Worm (Caenorhabditis elegans): ENCODE data around the gene grsp-1.

grsp-1 gene

DNA sequence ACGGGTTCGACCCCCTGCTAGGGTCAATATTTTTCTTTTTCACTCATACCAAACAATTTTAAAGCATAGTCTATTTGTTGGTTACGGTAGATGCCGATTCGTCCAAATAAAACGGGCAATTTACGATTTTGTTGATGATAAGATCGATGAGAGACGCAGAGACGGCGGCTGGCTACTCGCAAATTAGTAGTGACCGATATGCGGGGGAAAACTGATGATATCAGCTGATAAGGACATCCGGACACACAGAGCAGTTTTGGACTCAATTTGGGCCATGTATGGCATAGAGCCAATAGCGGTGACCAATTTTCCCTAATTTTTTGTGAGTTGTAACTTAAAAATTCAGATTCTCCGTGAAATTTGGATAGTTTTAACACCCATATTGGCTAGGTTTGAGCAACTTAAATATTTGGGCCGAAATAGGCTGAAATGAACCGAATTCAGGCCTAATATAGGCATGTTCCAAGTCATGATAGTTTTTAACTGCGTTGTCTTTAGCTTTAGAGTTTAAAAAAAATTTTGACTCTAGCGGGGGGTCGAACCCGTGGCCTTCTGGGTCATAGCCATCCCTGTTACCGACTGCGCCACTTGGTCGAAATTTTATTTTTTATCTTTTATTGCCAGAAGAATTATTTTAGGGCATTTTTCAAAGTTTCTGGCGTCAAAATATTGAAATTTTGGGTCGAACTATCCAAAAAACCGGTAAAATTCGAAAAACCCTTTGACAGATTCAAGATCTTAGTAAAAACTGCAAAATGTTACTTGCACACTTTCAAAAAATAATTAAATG, 14.4 kb downstream of the grsp-1 start:
- TF ChIP-seq ZK546.5 (tag; optimal IDR thresholded peaks at IDR 0.05) (no peak), daf-12 (tag; optimal IDR thresholded peaks at IDR 0.05) (no peak), nhr-67 (tag; optimal IDR thresholded peaks at IDR 0.05) (no peak), pha-4 (tag; optimal IDR thresholded peaks at IDR 0.05) (peak; percentile 5), ceh-16 (tag; optimal IDR thresholded peaks at IDR 0.05) (no peak), elt-3 (tag; optimal IDR thresholded peaks at IDR 0.05) (no peak)

- no peak for TF ChIP-seq hmg-11 (tag; optimal IDR thresholded peaks at IDR 0.05)
- no peak for TF ChIP-seq nhr-28 (tag; optimal IDR thresholded peaks at IDR 0.05)
- TF ChIP-seq zag-1 (tag; optimal IDR thresholded peaks at IDR 0.05) = no peak
- no peak for TF ChIP-seq jun-1 (tag; optimal IDR thresholded peaks at IDR 0.05)
- no peak for TF ChIP-seq fkh-10 (GFP tag; optimal IDR thresholded peaks at IDR 0.05)
- TF ChIP-seq nhr-67 (tag; optimal IDR thresholded peaks at IDR 0.05) = no peak
- TF ChIP-seq elt-2 (tag; optimal IDR thresholded peaks at IDR 0.05) = no peak
- no peak for TF ChIP-seq ztf-4 (tag; optimal IDR thresholded peaks at IDR 0.05)
- TF ChIP-seq ceh-28 (tag; optimal IDR thresholded peaks at IDR 0.05) = no peak
- no peak for TF ChIP-seq fos-1 (tag; optimal IDR thresholded peaks at IDR 0.05)
- no peak for TF ChIP-seq egl-5 (tag; optimal IDR thresholded peaks at IDR 0.05)
- no peak for TF ChIP-seq nhr-23 (tag; optimal IDR thresholded peaks at IDR 0.05)
- no peak for TF ChIP-seq nfya-1 (tag; optimal IDR thresholded peaks at IDR 0.05; ENCODE audit: insufficient read depth)
- no peak for TF ChIP-seq lin-15B (tag; optimal IDR thresholded peaks at IDR 0.05)
- no peak for TF ChIP-seq ama-1 (optimal IDR thresholded peaks at IDR 0.05)
Observed at ce11 chrV:19624749-19625148, 15.5 kb downstream of the grsp-1 start, which contains the start of gene dyf-19. Gene dyf-19, plus strand, starts transcription at chrV:19625049.

DNA sequence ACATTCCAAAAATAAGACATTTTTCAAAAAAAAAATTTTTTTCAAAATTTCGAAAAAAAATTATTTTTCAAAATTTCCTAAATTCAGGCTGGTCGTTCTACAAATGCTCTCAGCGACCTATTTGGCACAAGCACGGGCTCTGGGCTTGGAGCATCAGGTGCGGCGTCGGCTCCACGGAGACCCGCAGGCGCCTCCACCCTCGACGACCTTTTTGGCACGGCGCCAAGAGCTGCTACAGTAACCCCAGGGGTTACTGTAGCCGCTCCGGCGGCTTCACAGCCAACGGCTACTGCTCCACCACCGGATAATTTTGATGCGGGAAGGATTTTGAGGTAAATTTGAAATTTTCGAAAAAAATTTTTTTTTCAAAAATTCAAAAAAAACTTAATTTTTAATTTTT, 16.4 kb downstream of the grsp-1 start:
- TF ChIP-seq unc-62 (GFP tag; optimal IDR thresholded peaks at IDR 0.05) = no peak
- no peak for TF ChIP-seq mml-1 (tag; optimal IDR thresholded peaks at IDR 0.05)
- no peak for TF ChIP-seq nhr-23 (tag; optimal IDR thresholded peaks at IDR 0.05)
- TF ChIP-seq nhr-43 (tag; optimal IDR thresholded peaks at IDR 0.05; ENCODE audit: poor library complexity, severe bottlenecking) = no peak
- no peak for TF ChIP-seq ama-1 (optimal IDR thresholded peaks at IDR 0.05)
- no peak for TF ChIP-seq egl-27 (tag; optimal IDR thresholded peaks at IDR 0.05)
- no peak for TF ChIP-seq ceh-16 (tag; optimal IDR thresholded peaks at IDR 0.05)
- no peak for TF ChIP-seq ZK546.5 (tag; optimal IDR thresholded peaks at IDR 0.05)
- no peak for TF ChIP-seq lin-15B (tag; optimal IDR thresholded peaks at IDR 0.05)
- TF ChIP-seq nhr-28 (tag; optimal IDR thresholded peaks at IDR 0.05) = no peak
- no peak for TF ChIP-seq nhr-67 (tag; optimal IDR thresholded peaks at IDR 0.05)
- TF ChIP-seq ceh-82 (tag; optimal IDR thresholded peaks at IDR 0.05) = no peak
- TF ChIP-seq fkh-2 (tag; optimal IDR thresholded peaks at IDR 0.05) = no peak
- no peak for TF ChIP-seq hmg-11 (tag; optimal IDR thresholded peaks at IDR 0.05)
- TF ChIP-seq tbx-2 (tag; optimal IDR thresholded peaks at IDR 0.05) = no peak
- no peak for TF ChIP-seq ztf-11 (tag; optimal IDR thresholded peaks at IDR 0.05)

- TF ChIP-seq unc-39 (tag; optimal IDR thresholded peaks at IDR 0.05) = no peak
- TF ChIP-seq egl-27 (tag; optimal IDR thresholded peaks at IDR 0.05) = no peak
- TF ChIP-seq mdl-1 (tag; optimal IDR thresholded peaks at IDR 0.05) = no peak
- TF ChIP-seq sea-2 (GFP tag; optimal IDR thresholded peaks at IDR 0.05) = no peak
- no peak for TF ChIP-seq mml-1 (tag; optimal IDR thresholded peaks at IDR 0.05)
Observed at ce11 chrV:19629544-19629943, 20.2 kb downstream of the grsp-1 start.

ce11 chrV:19629973-19630372, 20.7 kb downstream of the grsp-1 start:
- TF ChIP-seq ceh-28 (tag; optimal IDR thresholded peaks at IDR 0.05) (peak; percentile 98), nfya-1 (tag; optimal IDR thresholded peaks at IDR 0.05; ENCODE audit: insufficient read depth) (no peak)

DNA sequence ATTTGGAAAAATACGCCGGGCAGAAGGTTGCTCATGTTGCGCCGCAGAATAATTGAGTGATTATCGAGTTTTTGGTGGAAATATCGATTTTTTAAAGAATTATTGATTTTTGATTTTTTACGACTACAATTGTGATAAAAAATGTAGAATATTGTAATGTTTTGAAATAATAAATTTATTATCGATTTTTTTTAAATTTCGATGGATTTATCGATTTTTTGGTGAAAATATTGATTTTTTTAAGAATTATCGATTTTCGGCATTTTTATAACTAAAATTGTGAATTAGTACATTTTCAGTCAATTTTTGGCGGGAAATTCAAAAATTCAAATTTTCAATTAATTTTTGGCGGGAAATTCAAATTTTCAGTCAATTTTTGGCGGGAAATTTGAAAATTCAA, 21.3 kb downstream of the grsp-1 start:
- no peak for TF ChIP-seq hmg-11 (tag; optimal IDR thresholded peaks at IDR 0.05)
- TF ChIP-seq ceh-28 (tag; optimal IDR thresholded peaks at IDR 0.05) = peak; percentile 94
